Worm (Caenorhabditis elegans) whole organism, midembryonic: ENCODE results near the gene Y54G2A.44.

Source experiments
- T22C8.4 ChIP-seq: fragments of 200-800 bp; sonication (Bioruptor generic); IDR thresholded peaks from 2 replicates; pipeline ENCODE4 v1.3.6; 2022; ENCODE audit warnings: missing genetic modification characterization, missing compliant biosample characterization
- cog-1 ChIP-seq: sonication (generic microtip); optimal IDR thresholded peaks from 2 replicates; lab custom pipeline; 2016; ENCODE audit warnings: missing genetic modification characterization, missing compliant biosample characterization
- klf-2 ChIP-seq: fragments of 200-800 bp; sonication (Bioruptor generic); conservative IDR thresholded peaks from 2 replicates; pipeline ENCODE4 v1.3.6; 2022; ENCODE audit warnings: missing genetic modification reagents, missing genetic modification characterization, missing compliant biosample characterization
- med-1 ChIP-seq: sonication (generic microtip); optimal IDR thresholded peaks from 2 replicates; lab custom pipeline; 2017; ENCODE audit warnings: missing genetic modification characterization, mild to moderate bottlenecking, missing compliant biosample characterization, antibody characterized with exemption, missing genetic modification reagents; ENCODE audit not compliant: insufficient read depth
- ztf-29 ChIP-seq: fragments of 200-800 bp; sonication (Bioruptor generic); IDR thresholded peaks from 2 replicates; pipeline ENCODE4 v1.3.6; 2022; ENCODE audit warnings: missing genetic modification reagents, missing genetic modification characterization, missing compliant biosample characterization

DNA sequence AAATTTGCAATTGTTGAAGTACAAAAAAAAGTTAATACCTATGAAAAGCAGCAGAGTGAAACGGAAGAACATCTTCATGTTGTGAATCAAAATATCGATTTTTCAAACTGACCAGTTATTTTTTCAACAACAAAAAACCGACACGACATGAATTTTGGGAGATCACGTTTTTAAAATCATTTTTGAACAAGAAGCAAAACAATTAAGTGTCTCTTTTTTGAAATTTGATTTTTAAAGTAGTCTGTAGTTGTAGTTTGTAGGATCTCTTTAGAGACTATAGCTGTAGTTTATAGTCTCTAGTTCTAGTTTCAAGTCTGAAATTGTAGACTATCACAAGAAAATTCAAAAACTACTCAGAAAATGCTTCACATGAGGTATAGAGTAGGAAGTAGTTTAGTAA is 42.2 kb downstream of the Y54G2A.44 start, which contains the start of gene Y54G2A.15:
- TF ChIP-seq T22C8.4 (GFP tag; lab: Robert Waterston, UW) (no peak), ztf-29 (GFP tag; lab: Robert Waterston, UW) (no peak), cog-1 (tag; lab: Kevin White, UChicago) (no peak), med-1 (GFP tag; lab: Kevin White, UChicago) (no peak), klf-2 (GFP tag; lab: Robert Waterston, UW) (no peak)
